Fruit fly (Drosophila melanogaster): ENCODE results near the gene Fim.
A peak's percentile ranks its signal among the peaks of the same experiment; 100 is the strongest.

Gene Fim

dm6 chrX:17305544-17305943 lies 3.8 kb upstream of the Fim start (continued):
- TF ChIP-seq sna (GFP tag; IDR thresholded peaks at IDR 0.05; ENCODE audit: partially characterized antibody) = peak; percentile 21; the same call in 1 of the 2 replicates
- TF ChIP-seq Poxn (GFP tag; IDR thresholded peaks at IDR 0.05) = no peak
- TF ChIP-seq bigmax (GFP tag; optimal IDR thresholded peaks at IDR 0.05) = no peak
- TF ChIP-seq CG12769 (tag; optimal IDR thresholded peaks at IDR 0.05) = peak; percentile 13
- peak; percentile 11 for TF ChIP-seq CG2712 (tag; optimal IDR thresholded peaks at IDR 0.05)
- TF ChIP-seq CG13894 (tag; optimal IDR thresholded peaks at IDR 0.05) = peak; percentile 11
- no peak for TF ChIP-seq wek (GFP tag; optimal IDR thresholded peaks at IDR 0.05)
- TF ChIP-seq nerfin-2 (GFP tag; IDR thresholded peaks at IDR 0.05; ENCODE audit: partially characterized antibody) = 0 out of 2 replicates have a peak, but pooled peaks have one; percentile 16
- peak; percentile 95 for TF ChIP-seq E2f2 (GFP tag; IDR thresholded peaks at IDR 0.05)
- peak in 1 of 2 experiments; percentile 96 for TF ChIP-seq Pdp1 (GFP tag; optimal IDR thresholded peaks at IDR 0.05)
- no peak for TF ChIP-seq NFAT (GFP tag; IDR thresholded peaks at IDR 0.05)
- no peak for TF ChIP-seq CG5180 (GFP tag; optimal IDR thresholded peaks at IDR 0.05)
- TF ChIP-seq CG12391 (tag; optimal IDR thresholded peaks at IDR 0.05) = peak; percentile 14
- peak; percentile 59 for TF ChIP-seq Hmr (GFP tag; optimal IDR thresholded peaks at IDR 0.05)
- TF ChIP-seq CG3995 (GFP tag; optimal IDR thresholded peaks at IDR 0.05) = peak; percentile 93
- peak; percentile 54 for TF ChIP-seq trem (tag; optimal IDR thresholded peaks at IDR 0.05)
- no peak for TF ChIP-seq fd96Cb (tag; optimal IDR thresholded peaks at IDR 0.05)
- TF ChIP-seq CG9817 (tag; optimal IDR thresholded peaks at IDR 0.05) = no peak

DNA sequence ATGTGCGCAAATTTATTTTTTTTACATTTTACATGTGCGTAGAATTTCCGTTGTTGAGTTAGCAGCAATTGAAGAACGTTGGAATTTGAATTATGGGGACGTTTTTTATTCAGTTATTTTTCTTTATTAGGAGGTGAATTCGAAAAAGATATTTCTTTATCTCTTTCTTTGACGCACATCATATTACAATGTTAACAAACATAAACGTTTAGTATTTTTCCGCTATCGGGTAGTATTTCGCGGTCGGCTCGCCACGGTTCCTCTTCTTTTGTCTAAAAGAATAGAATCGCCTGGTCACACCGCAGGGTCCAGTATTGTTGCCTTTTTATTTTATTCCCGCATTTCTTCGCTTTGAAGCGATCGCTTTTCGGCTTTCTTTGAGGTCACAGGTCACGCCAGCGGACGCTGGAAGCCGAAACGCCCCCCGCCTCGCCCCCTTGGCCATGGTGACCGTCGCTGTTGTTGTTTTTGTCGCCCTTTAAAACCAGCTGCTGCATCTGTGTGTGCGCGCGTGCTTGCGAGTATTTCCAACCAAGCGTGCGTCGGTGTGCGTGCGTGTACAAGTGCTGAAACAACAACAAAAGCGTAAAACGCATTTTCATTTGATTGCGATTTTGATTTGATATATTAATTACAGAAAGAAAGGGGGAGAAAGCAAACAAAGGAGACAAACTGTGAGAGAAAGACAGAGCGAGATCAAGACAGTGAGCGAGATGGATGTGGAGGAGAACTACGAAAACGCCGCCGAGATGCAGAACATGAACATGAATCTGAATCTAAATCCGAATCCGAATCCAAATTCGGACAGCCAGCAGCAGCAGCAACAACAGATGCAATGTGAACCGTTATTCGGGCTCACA lies 703 bp upstream of the Fim start:
- TF ChIP-seq ac (GFP tag; optimal IDR thresholded peaks at IDR 0.05) (peak; percentile 65), Bdp1 (GFP tag; optimal IDR thresholded peaks at IDR 0.05) (no peak), stwl (tag; optimal IDR thresholded peaks at IDR 0.05) (peak; percentile 1), bbx (GFP tag; IDR thresholded peaks at IDR 0.05; ENCODE audit: partially characterized antibody) (peak; percentile 12; the same call in 1 of the 2 replicates), nmo (GFP tag; optimal IDR thresholded peaks at IDR 0.05) (peak; percentile 2), prd (optimal IDR thresholded peaks at IDR 0.05) (no peak), prd (GFP tag; IDR thresholded peaks at IDR 0.05) (no peak), dpn (GFP tag; optimal IDR thresholded peaks at IDR 0.05) (no peak), pum (GFP tag; optimal IDR thresholded peaks at IDR 0.05) (no peak), Blimp-1 (GFP tag; optimal IDR thresholded peaks at IDR 0.05) (no peak), Ssrp (tag; optimal IDR thresholded peaks at IDR 0.05) (no peak), crol (GFP tag; IDR thresholded peaks at IDR 0.05) (peak; percentile 80), CG15479 (GFP tag; optimal IDR thresholded peaks at IDR 0.05) (peak; percentile 22), Dp (GFP tag; optimal IDR thresholded peaks at IDR 0.05) (peak; percentile 15), CG12769 (tag; optimal IDR thresholded peaks at IDR 0.05) (peak; percentile 38), dm (GFP tag; optimal IDR thresholded peaks at IDR 0.05) (peak; percentile 18), Jarid2 (GFP tag; optimal IDR thresholded peaks at IDR 0.05) (peak; percentile 36), nom (GFP tag; optimal IDR thresholded peaks at IDR 0.05) (peak; percentile 30), Ets97D (GFP tag; optimal IDR thresholded peaks at IDR 0.05) (peak; percentile 12), HLH3B (GFP tag; IDR thresholded peaks at IDR 0.05) (no peak), CG12236 (GFP tag; optimal IDR thresholded peaks at IDR 0.05) (no peak), pros (GFP tag; optimal IDR thresholded peaks at IDR 0.05) (peak; percentile 34), sug (tag; optimal IDR thresholded peaks at IDR 0.05) (peak; percentile 22), CG17361 (GFP tag; IDR thresholded peaks at IDR 0.05) (0 out of 3 replicates have a peak, but pooled peaks have one; percentile 10), CG17359 (tag; optimal IDR thresholded peaks at IDR 0.05) (no peak), vnd (GFP tag; IDR thresholded peaks at IDR 0.05; ENCODE audit: partially characterized antibody) (no peak), CTCF (GFP tag; optimal IDR thresholded peaks at IDR 0.05) (peak; percentile 1), amos (GFP tag; IDR thresholded peaks at IDR 0.05; ENCODE audit: partially characterized antibody) (peak; percentile 34), CG11247 (GFP tag; IDR thresholded peaks at IDR 0.05) (no peak), CG14710 (tag; optimal IDR thresholded peaks at IDR 0.05) (peak; percentile 14)

Data from whole organism, embryonic.